Worm (Caenorhabditis elegans) whole organism, late embryonic: ENCODE results near the gene twk-35.

Source experiments
- che-1 ChIP-seq: sonication (generic microtip); optimal IDR thresholded peaks from 2 replicates; lab custom pipeline; 2016; ENCODE audit warnings: mild to moderate bottlenecking, missing genetic modification characterization, missing compliant biosample characterization

The twk-35 gene

DNA sequence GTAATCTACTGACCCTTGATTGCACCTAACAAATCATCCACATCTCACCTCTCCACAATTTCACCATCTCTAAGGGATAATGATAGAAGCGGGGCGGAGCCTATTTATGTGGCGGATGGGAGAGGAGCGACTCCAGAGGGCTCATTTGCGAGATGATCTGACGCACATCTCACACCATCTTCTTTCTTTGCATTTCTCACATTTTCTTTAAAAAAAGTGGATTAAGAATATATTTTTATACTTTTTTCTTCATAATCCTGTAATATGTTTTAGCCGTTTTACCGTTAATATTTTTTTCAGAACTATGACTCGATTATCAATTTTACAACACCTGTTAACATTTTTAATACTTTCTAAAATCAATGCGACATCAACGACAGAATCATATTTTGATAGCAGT is 52.4 kb downstream of the twk-35 start, which contains the start of gene pbo-5:
Gene pbo-5, plus strand, starts transcription at position 301 of the 400 bp plus-strand sequence.
- TF ChIP-seq che-1 (tag; lab: Kevin White, UChicago), result no peak
